Worm (Caenorhabditis elegans) whole organism, L4 larva: Measurements from ENCODE around the gene F54F7.2.

Experiments used
- D1046.2 ChIP-seq: fragments of 200-800 bp; sonication (Bioruptor generic); IDR thresholded peaks from 2 replicates; pipeline ENCODE4 v1.3.6; 2022; ENCODE audit warnings: missing genetic modification characterization, missing compliant biosample characterization
- T26A8.4 ChIP-seq: fragments of 200-800 bp; sonication (Bioruptor generic); IDR thresholded peaks from 2 replicates; pipeline ENCODE4 v1.3.6; 2022; ENCODE audit warnings: missing genetic modification characterization, missing compliant biosample characterization
- Y5F2A.4 ChIP-seq: fragments of 200-800 bp; sonication (Bioruptor generic); optimal IDR thresholded peaks from 2 replicates; lab custom pipeline; 2018; ENCODE audit warnings: mild to moderate bottlenecking, missing genetic modification characterization, missing compliant biosample characterization
- Y75B8A.6 ChIP-seq: fragments of 200-800 bp; sonication (Bioruptor generic); IDR thresholded peaks from 2 replicates; pipeline ENCODE4 v1.3.6; 2022; ENCODE audit warnings: missing genetic modification reagents, missing genetic modification characterization, missing compliant biosample characterization
- ZK337.2 ChIP-seq: fragments of 200-800 bp; sonication (Bioruptor generic); IDR thresholded peaks from 2 replicates; pipeline ENCODE4 v1.3.6; 2022; ENCODE audit warnings: missing genetic modification reagents, missing genetic modification characterization, missing compliant biosample characterization
- ZK546.5 ChIP-seq, 2 experiments: sonication (generic microtip); optimal IDR thresholded peaks; 2 replicates each; lab custom pipeline; 2017; ENCODE audit warnings: missing biosample characterization in 2 of 2, missing genetic modification characterization in 2 of 2
- aha-1 ChIP-seq: fragments of 150-350 bp; peaks from one replicate; lab custom pipeline; 2014; ENCODE audit warnings: missing biosample characterization, missing genetic modification characterization
- aly-2 ChIP-seq: sonication (generic microtip); optimal IDR thresholded peaks from 2 replicates; lab custom pipeline; 2018; ENCODE audit warnings: missing biosample characterization, missing genetic modification characterization
- ama-1 ChIP-seq: fragments of 150-350 bp; optimal IDR thresholded peaks from 2 replicates; lab custom pipeline; 2014; ENCODE audit warnings: inconsistent platforms, mixed read lengths
- arid-1 ChIP-seq: fragments of 200-800 bp; sonication (Bioruptor generic); conservative IDR thresholded peaks from 2 replicates; pipeline ENCODE4 v1.3.6; 2022; ENCODE audit warnings: missing genetic modification reagents, missing genetic modification characterization, missing compliant biosample characterization
- ceh-20 ChIP-seq: fragments of 200-800 bp; sonication (Bioruptor generic); IDR thresholded peaks from 2 replicates; pipeline ENCODE4 v1.3.6; 2022; ENCODE audit warnings: missing genetic modification reagents, missing genetic modification characterization, missing compliant biosample characterization
- cey-2 ChIP-seq: sonication (generic microtip); optimal IDR thresholded peaks from 3 replicates; lab custom pipeline; 2017; ENCODE audit warnings: missing genetic modification characterization, mild to moderate bottlenecking, missing compliant biosample characterization, antibody characterized with exemption, borderline replicate concordance; ENCODE audit not compliant: insufficient read depth
- daf-19 ChIP-seq: fragments of 200-800 bp; sonication (Bioruptor generic); conservative IDR thresholded peaks from 2 replicates; pipeline ENCODE4 v1.3.6; 2022; ENCODE audit warnings: missing genetic modification characterization, missing compliant biosample characterization
- duxl-1 ChIP-seq: sonication (generic microtip); optimal IDR thresholded peaks from 2 replicates; lab custom pipeline; 2016; ENCODE audit warnings: mild to moderate bottlenecking, missing genetic modification characterization, moderate library complexity, missing compliant biosample characterization; ENCODE audit not compliant: poor library complexity
- egl-27 ChIP-seq: sonication (generic microtip); optimal IDR thresholded peaks from 3 replicates; lab custom pipeline; 2017; ENCODE audit warnings: missing biosample characterization, missing genetic modification reagents, missing genetic modification characterization
- fkh-10 ChIP-seq: fragments of 150-350 bp; optimal IDR thresholded peaks from 2 replicates; lab custom pipeline; 2014; ENCODE audit warnings: missing biosample characterization, missing genetic modification reagents, missing genetic modification characterization
- fos-1 ChIP-seq: fragments of 150-350 bp; optimal IDR thresholded peaks from 2 replicates; lab custom pipeline; 2014; ENCODE audit warnings: missing biosample characterization, missing genetic modification characterization
- hlh-11 ChIP-seq: fragments of 200-800 bp; sonication (Bioruptor generic); optimal IDR thresholded peaks from 2 replicates; lab custom pipeline; 2018; ENCODE audit warnings: mild to moderate bottlenecking, missing genetic modification characterization, missing compliant biosample characterization
- hmg-1.1 ChIP-seq: fragments of 200-800 bp; sonication (Bioruptor generic); IDR thresholded peaks from 2 replicates; pipeline ENCODE4 v1.3.6; 2022; ENCODE audit warnings: missing genetic modification reagents, missing genetic modification characterization, missing compliant biosample characterization
- lin-39 ChIP-seq: fragments of 150-350 bp; optimal IDR thresholded peaks from 2 replicates; lab custom pipeline; 2014; ENCODE audit warnings: missing biosample characterization, missing genetic modification reagents, missing genetic modification characterization
- madf-9 ChIP-seq: fragments of 200-800 bp; sonication (Bioruptor generic); conservative IDR thresholded peaks from 2 replicates; pipeline ENCODE4 v1.3.6; 2022; ENCODE audit warnings: missing genetic modification reagents, missing genetic modification characterization, missing compliant biosample characterization
- nhr-237 ChIP-seq: sonication (generic microtip); optimal IDR thresholded peaks from 2 replicates; lab custom pipeline; 2017; ENCODE audit warnings: missing biosample characterization, missing genetic modification characterization
- nhr-76 ChIP-seq: fragments of 150-350 bp; optimal IDR thresholded peaks from 2 replicates; lab custom pipeline; 2014; ENCODE audit warnings: missing biosample characterization, missing genetic modification characterization
- pqm-1 ChIP-seq: sonication (generic microtip); optimal IDR thresholded peaks from 2 replicates; lab custom pipeline; 2017; ENCODE audit warnings: missing biosample characterization, missing genetic modification characterization
- saeg-2 ChIP-seq: fragments of 200-800 bp; sonication (Bioruptor generic); IDR thresholded peaks from 2 replicates; pipeline ENCODE4 v1.3.6; 2022; ENCODE audit warnings: missing genetic modification reagents, missing genetic modification characterization, missing compliant biosample characterization
- tag-97 ChIP-seq: fragments of 200-800 bp; sonication (Bioruptor generic); IDR thresholded peaks from 2 replicates; pipeline ENCODE4 v1.3.6; 2022; ENCODE audit warnings: missing genetic modification characterization, missing compliant biosample characterization
- tra-1 ChIP-seq: fragments of 200-800 bp; sonication (Bioruptor generic); IDR thresholded peaks from 2 replicates; pipeline ENCODE4 v1.3.6; 2022; ENCODE audit warnings: missing genetic modification reagents, missing genetic modification characterization, missing compliant biosample characterization
- unc-130 ChIP-seq: sonication (generic microtip); optimal IDR thresholded peaks from 2 replicates; lab custom pipeline; 2016; ENCODE audit warnings: missing genetic modification reagents, missing genetic modification characterization, missing compliant biosample characterization
- unc-62 ChIP-seq, 3 experiments: fragments of 150-350 bp in 1 of 3; sonication (generic microtip); optimal IDR thresholded peaks in 2 of 3; peaks in 1 of 3; 1 replicate in 1 of 3; 2 replicates in 2 of 3; lab custom pipeline; 2014 to 2017; ENCODE audit warnings: missing biosample characterization in 3 of 3, missing genetic modification characterization in 3 of 3, missing genetic modification reagents in 3 of 3, missing genotype in 1 of 3
- vab-7 ChIP-seq: fragments of 200-800 bp; sonication (Bioruptor generic); IDR thresholded peaks from 2 replicates; pipeline ENCODE4 v1.3.6; 2022; ENCODE audit warnings: missing genetic modification reagents, missing genetic modification characterization, missing compliant biosample characterization
- zag-1 ChIP-seq: fragments of 150-350 bp; optimal IDR thresholded peaks from 2 replicates; lab custom pipeline; 2014; ENCODE audit warnings: missing biosample characterization, missing genetic modification characterization
- zfp-3 ChIP-seq: fragments of 200-800 bp; sonication (Bioruptor generic); conservative IDR thresholded peaks from 2 replicates; pipeline ENCODE4 v1.3.6; 2022; ENCODE audit warnings: missing genetic modification reagents, missing genetic modification characterization, missing compliant biosample characterization
- zip-11 ChIP-seq: fragments of 200-800 bp; sonication (Bioruptor generic); IDR thresholded peaks from 2 replicates; pipeline ENCODE4 v1.3.6; 2022; ENCODE audit warnings: missing genetic modification characterization, missing compliant biosample characterization
- ztf-7 ChIP-seq: fragments of 150-350 bp; optimal IDR thresholded peaks from 2 replicates; lab custom pipeline; 2014; ENCODE audit warnings: missing biosample characterization, missing genetic modification characterization

The F54F7.2 gene

DNA sequence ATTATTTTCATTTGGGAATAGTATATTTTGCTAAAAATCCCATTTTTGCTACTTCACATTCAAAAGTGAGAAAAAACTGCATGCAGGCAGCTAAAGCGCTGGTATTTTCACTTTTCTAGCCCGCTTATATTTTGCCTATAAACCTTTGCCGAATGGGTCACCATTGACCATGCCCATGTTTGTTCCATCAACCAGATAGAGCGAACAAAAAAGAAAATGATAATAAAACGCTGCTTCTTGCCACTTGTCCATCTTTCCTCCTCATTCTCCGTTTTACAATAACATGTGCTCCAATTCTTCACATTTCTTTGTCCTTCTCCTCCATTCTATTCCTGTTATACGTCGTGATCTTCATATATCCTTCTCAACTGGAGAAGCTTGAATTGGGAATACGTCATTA lies 19.8 kb upstream of the F54F7.2 start, which contains the start of gene tag-241:
Gene tag-241 (plus strand): TSS at position 301 of the 400 bp plus-strand sequence.
- TF ChIP-seq hlh-11 (tag; lab: Kevin White, UChicago) (no peak), cey-2 (tag; lab: Kevin White, UChicago) (no peak), tag-97 (GFP tag; lab: Robert Waterston, UW) (no peak), ama-1 (no peak), zfp-3 (GFP tag; lab: Robert Waterston, UW) (no peak), ZK546.5 (tag; optimal IDR thresholded peaks at IDR 0.05; lab: Kevin White, UChicago) (no peak), ztf-7 (tag; lab: Kevin White, UChicago) (no peak), ZK337.2 (GFP tag; lab: Robert Waterston, UW) (no peak)
- TF ChIP-seq, all 104 proteins: peak for 0

- peak; percentile 61 for TF ChIP-seq fkh-10 (GFP tag; lab: Kevin White, UChicago)
- TF ChIP-seq ceh-20, result no peak
- TF ChIP-seq nhr-237 (tag; lab: Kevin White, UChicago), result no peak
- TF ChIP-seq daf-19, result no peak
- TF ChIP-seq arid-1 (GFP tag; lab: Robert Waterston, UW), result no peak
- peak; percentile 14 for TF ChIP-seq aha-1
- no peak for TF ChIP-seq fos-1 (tag; lab: Kevin White, UChicago)
- no peak for TF ChIP-seq tag-97 (GFP tag; lab: Robert Waterston, UW)
- no peak for TF ChIP-seq zfp-3 (GFP tag; lab: Robert Waterston, UW)
- no peak for TF ChIP-seq Y75B8A.6
Measured at ce11 chrX:11826892-11827291, 16.6 kb upstream of the F54F7.2 start.

ce11 chrX:11827528-11827927 lies 15.9 kb upstream of the F54F7.2 start:
- peak; percentile 91 for TF ChIP-seq aha-1
- TF ChIP-seq saeg-2, result no peak
- TF ChIP-seq unc-62 (GFP tag; optimal IDR thresholded peaks at IDR 0.05 in 1 of 2; lab: Kevin White, UChicago), result peak in 1 of 2 experiments; percentile 21
- no peak for TF ChIP-seq unc-62 (tag; optimal IDR thresholded peaks at IDR 0.05; lab: Kevin White, UChicago)

- peak in 1 of 2 experiments; percentile 92 for TF ChIP-seq unc-62 (GFP tag; optimal IDR thresholded peaks at IDR 0.05 in 1 of 2; lab: Kevin White, UChicago)
- no peak for TF ChIP-seq unc-62 (tag; optimal IDR thresholded peaks at IDR 0.05; lab: Kevin White, UChicago)
- TF ChIP-seq D1046.2 (GFP tag; lab: Robert Waterston, UW), result no peak
- no peak for TF ChIP-seq zag-1 (tag; lab: Kevin White, UChicago)
- no peak for TF ChIP-seq madf-9
- no peak for TF ChIP-seq nhr-76 (tag; lab: Kevin White, UChicago)
- no peak for TF ChIP-seq cey-2 (tag; lab: Kevin White, UChicago)
Measured at ce11 chrX:11828661-11829060, 14.8 kb upstream of the F54F7.2 start.

DNA sequence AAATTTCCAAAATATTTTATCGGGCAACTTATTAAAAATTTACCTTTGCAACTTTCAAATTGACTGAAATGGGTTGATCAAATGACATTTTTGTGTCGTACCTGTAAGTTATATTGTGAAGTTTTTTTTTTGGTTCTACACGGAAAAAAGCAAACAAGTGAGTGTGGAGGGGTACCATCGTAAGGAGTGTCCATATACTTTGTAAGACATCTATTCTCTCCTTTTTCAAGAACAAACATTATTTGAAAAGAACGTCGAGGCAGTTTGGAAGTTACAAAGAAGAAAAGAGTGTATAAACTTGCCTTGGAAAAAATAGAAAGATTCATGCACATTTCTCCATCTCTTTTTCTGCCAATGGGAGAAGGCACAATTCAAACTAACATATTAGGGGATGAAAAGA lies 6.1 kb upstream of the F54F7.2 start, which contains the start of gene taf-7.1:
Gene taf-7.1 (minus strand): TSS at position 101 of the 400 bp plus-strand sequence.
- TF ChIP-seq Y5F2A.4 (GFP tag; lab: Kevin White, UChicago), result no peak
- no peak for TF ChIP-seq aly-2
- TF ChIP-seq pqm-1, result no peak
- TF ChIP-seq duxl-1 (tag; lab: Kevin White, UChicago), result no peak
- TF ChIP-seq vab-7, result no peak
- TF ChIP-seq T26A8.4 (GFP tag; lab: Robert Waterston, UW), result no peak
- TF ChIP-seq zip-11 (GFP tag; lab: Robert Waterston, UW), result no peak
- no peak for TF ChIP-seq unc-130 (GFP tag; lab: Kevin White, UChicago)
- TF ChIP-seq hmg-1.1, result no peak
- TF ChIP-seq lin-39, result no peak
- TF ChIP-seq tra-1 (GFP tag; lab: Robert Waterston, UW), result no peak
- TF ChIP-seq zfp-3 (GFP tag; lab: Robert Waterston, UW), result no peak
- TF ChIP-seq ZK337.2 (GFP tag; lab: Robert Waterston, UW), result no peak
- TF ChIP-seq egl-27 (tag; lab: Kevin White, UChicago), result no peak
- TF ChIP-seq saeg-2, result no peak
